Worm (Caenorhabditis elegans): Measurements from ENCODE around the gene F08G12.5.

- TF ChIP-seq ama-1 (optimal IDR thresholded peaks at IDR 0.05) (no peak), ama-1 (GFP tag; optimal IDR thresholded peaks at IDR 0.05) (no peak), dpff-1 (tag; optimal IDR thresholded peaks at IDR 0.05) (no peak), lsy-27 (tag; optimal IDR thresholded peaks at IDR 0.05; ENCODE audit: borderline replicate concordance, insufficient read depth) (no peak)
Observed at ce11 chrX:11305773-11306172, 4.3 kb downstream of the F08G12.5 start, which contains the start of gene F08G12.1.

Data from whole organism, young adult.